Fruit fly (Drosophila melanogaster) whole organism, pupa: ENCODE results near the gene Mondo.

Experiments
- CG10348 ChIP-seq: fragments of 200-800 bp; sonication (Bioruptor generic); IDR thresholded peaks from 2 replicates; pipeline ENCODE4 v1.3.6; 2022; ENCODE audit warnings: missing biosample characterization, missing genetic modification characterization
- CG12605 ChIP-seq: fragments of 200-800 bp; sonication (Bioruptor generic); IDR thresholded peaks from 2 replicates; pipeline ENCODE4 v1.3.6; 2022; ENCODE audit warnings: missing biosample characterization, missing genetic modification characterization
- CG13204 ChIP-seq: fragments of 200-800 bp; sonication (Bioruptor generic); optimal IDR thresholded peaks from 2 replicates; lab custom pipeline; 2018; ENCODE audit warnings: missing biosample characterization, mild to moderate bottlenecking, missing genetic modification characterization, moderate library complexity
- CG14655 ChIP-seq: fragments of 200-800 bp; sonication (Bioruptor generic); optimal IDR thresholded peaks from 3 replicates; lab custom pipeline; 2017; ENCODE audit warnings: mild to moderate bottlenecking, missing biosample characterization, missing genetic modification reagents, missing genetic modification characterization
- CG15710 ChIP-seq: fragments of 200-800 bp; sonication (Bioruptor generic); optimal IDR thresholded peaks from 2 replicates; lab custom pipeline; 2018; ENCODE audit warnings: missing biosample characterization, mild to moderate bottlenecking, missing genetic modification characterization, moderate library complexity
- CG17806 ChIP-seq: fragments of 200-800 bp; sonication (Bioruptor generic); optimal IDR thresholded peaks from 2 replicates; lab custom pipeline; 2018; ENCODE audit warnings: missing biosample characterization, mild to moderate bottlenecking, missing genetic modification characterization, moderate library complexity
- CG32121 ChIP-seq: fragments of 200-800 bp; sonication (Bioruptor generic); IDR thresholded peaks from 2 replicates; pipeline ENCODE4 v1.3.6; 2022; ENCODE audit warnings: missing biosample characterization, missing genetic modification characterization
- CG34367 ChIP-seq: fragments of 200-800 bp; sonication (Bioruptor generic); optimal IDR thresholded peaks from 2 replicates; lab custom pipeline; 2018; ENCODE audit warnings: missing biosample characterization, mild to moderate bottlenecking, missing genetic modification characterization
- CG4496 ChIP-seq: fragments of 200-800 bp; sonication (Bioruptor generic); IDR thresholded peaks from 3 replicates; pipeline ENCODE4 v1.3.6; 2022; ENCODE audit warnings: missing biosample characterization, missing genetic modification characterization
- CG8159 ChIP-seq: fragments of 200-800 bp; sonication (Bioruptor generic); optimal IDR thresholded peaks from 3 replicates; lab custom pipeline; 2018; ENCODE audit warnings: missing biosample characterization, mild to moderate bottlenecking, missing genetic modification characterization, moderate library complexity
- CG8301 ChIP-seq: fragments of 200-800 bp; sonication (Bioruptor generic); optimal IDR thresholded peaks from 2 replicates; lab custom pipeline; 2018; ENCODE audit warnings: missing biosample characterization, mild to moderate bottlenecking, missing genetic modification characterization
- CG9948 ChIP-seq: fragments of 200-800 bp; sonication (Bioruptor generic); optimal IDR thresholded peaks from 2 replicates; lab custom pipeline; 2018; ENCODE audit warnings: missing biosample characterization, mild to moderate bottlenecking, missing genetic modification characterization, moderate library complexity
- D1 ChIP-seq: fragments of 200-800 bp; sonication (Bioruptor generic); optimal IDR thresholded peaks from 2 replicates; lab custom pipeline; 2018; ENCODE audit warnings: missing biosample characterization, mild to moderate bottlenecking, missing genetic modification characterization, moderate library complexity
- EcR ChIP-seq: fragments of 200-800 bp; sonication (Bioruptor generic); optimal IDR thresholded peaks from 3 replicates; lab custom pipeline; 2019; ENCODE audit warnings: missing biosample characterization, missing genetic modification characterization, mild to moderate bottlenecking, moderate library complexity, missing genetic modification reagents
- Ets98B ChIP-seq: fragments of 200-800 bp; sonication (Bioruptor generic); IDR thresholded peaks from 2 replicates; pipeline ENCODE4 v1.3.6; 2022; ENCODE audit warnings: missing biosample characterization, missing genetic modification characterization
- Pif1A ChIP-seq: fragments of 200-800 bp; sonication (Bioruptor generic); optimal IDR thresholded peaks from 3 replicates; lab custom pipeline; 2016; ENCODE audit warnings: missing biosample characterization, missing genetic modification characterization
- Pif1B ChIP-seq: fragments of 200-800 bp; sonication (Bioruptor generic); optimal IDR thresholded peaks from 3 replicates; lab custom pipeline; 2016; ENCODE audit warnings: missing biosample characterization, missing genetic modification characterization
- Snoo ChIP-seq: fragments of 200-800 bp; sonication (Bioruptor generic); optimal IDR thresholded peaks from 3 replicates; lab custom pipeline; 2017; ENCODE audit warnings: missing biosample characterization, mild to moderate bottlenecking, missing genetic modification characterization, inconsistent platforms
- fd96Ca ChIP-seq: fragments of 200-800 bp; sonication (Bioruptor generic); IDR thresholded peaks from 3 replicates; pipeline ENCODE4 v1.3.6; 2022; ENCODE audit warnings: missing biosample characterization, missing genetic modification characterization
- gl ChIP-seq: fragments of 200-800 bp; sonication (Bioruptor generic); optimal IDR thresholded peaks from 2 replicates; lab custom pipeline; 2018; ENCODE audit warnings: missing biosample characterization, mild to moderate bottlenecking, missing genetic modification characterization
- rn ChIP-seq: fragments of 200-800 bp; sonication (Bioruptor generic); IDR thresholded peaks from 2 replicates; pipeline ENCODE4 v1.3.6; 2022; ENCODE audit warnings: missing biosample characterization, missing genetic modification characterization

The Mondo gene

DNA sequence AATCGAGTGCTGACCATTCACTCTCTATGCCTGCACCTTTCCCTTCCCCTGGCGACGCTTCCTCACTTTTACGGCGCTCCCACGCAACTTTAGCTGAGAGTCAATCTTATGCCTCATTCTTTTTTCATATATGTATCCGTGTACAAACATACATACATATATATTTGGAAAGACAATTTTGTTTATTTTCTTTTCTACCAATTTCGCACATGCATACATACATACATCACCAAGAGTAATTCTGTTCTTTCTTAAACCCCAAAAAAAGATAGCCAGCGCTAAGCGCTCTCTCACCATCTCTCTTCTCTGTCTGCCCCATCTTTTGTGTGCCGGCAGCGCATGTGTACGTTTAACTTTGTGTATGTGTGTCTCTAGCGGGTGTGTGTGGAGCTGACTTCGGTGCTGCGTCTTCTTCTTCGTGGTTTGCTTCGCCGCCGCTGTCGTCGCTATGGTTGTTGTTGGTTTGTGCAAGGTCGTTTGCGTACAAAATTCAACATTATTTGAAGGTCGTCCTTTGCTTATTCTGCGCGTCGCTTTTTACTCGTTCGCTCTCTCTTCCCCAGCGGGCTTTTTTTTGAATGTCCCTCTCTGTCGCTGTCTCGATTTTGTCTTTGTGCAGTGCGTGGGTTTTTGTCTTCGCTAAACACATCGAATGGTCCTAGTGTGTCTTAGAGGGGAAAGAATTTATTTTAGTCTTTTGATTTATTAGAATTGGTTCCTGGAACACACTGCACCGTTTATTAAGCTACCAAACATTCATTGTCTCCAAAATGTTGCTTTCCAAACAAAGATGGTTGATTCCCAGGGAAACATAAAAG, 59.1 kb downstream of the Mondo start:
- no peak for TF ChIP-seq Pif1B (GFP tag; lab: Kevin White, UChicago)
- TF ChIP-seq Ets98B (GFP tag; lab: Robert Waterston, UW), result no peak; the same call in 1 of the 2 replicates
- TF ChIP-seq CG10348, result no peak
- no peak for TF ChIP-seq CG17806
- no peak for TF ChIP-seq fd96Ca (GFP tag; lab: Robert Waterston, UW)
- no peak for TF ChIP-seq CG8159 (tag; lab: Kevin White, UChicago)
- peak; percentile 2 for TF ChIP-seq CG8301
- TF ChIP-seq gl (tag; lab: Kevin White, UChicago), result peak; percentile 15
- no peak for TF ChIP-seq CG9948 (tag; lab: Kevin White, UChicago)
- TF ChIP-seq CG14655 (GFP tag; lab: Kevin White, UChicago), result no peak
- no peak for TF ChIP-seq D1
- TF ChIP-seq rn (GFP tag; lab: Robert Waterston, UW), result no peak
- no peak for TF ChIP-seq CG15710
- no peak; the same call in 2 of the 3 replicates for TF ChIP-seq CG4496
- peak; percentile 96 for TF ChIP-seq EcR (GFP tag; lab: Kevin White, UChicago)
- peak; percentile 19 for TF ChIP-seq Snoo (tag; lab: Kevin White, UChicago)
- TF ChIP-seq CG12605 (GFP tag; lab: Robert Waterston, UW), result peak; percentile 32
- TF ChIP-seq Pif1A, result peak; percentile 31
- peak; percentile 65 for TF ChIP-seq CG13204 (GFP tag; lab: Kevin White, UChicago)
- peak; percentile 43; the same call in 1 of the 2 replicates for TF ChIP-seq CG32121 (GFP tag; lab: Robert Waterston, UW)
- TF ChIP-seq CG34367, result no peak

DNA sequence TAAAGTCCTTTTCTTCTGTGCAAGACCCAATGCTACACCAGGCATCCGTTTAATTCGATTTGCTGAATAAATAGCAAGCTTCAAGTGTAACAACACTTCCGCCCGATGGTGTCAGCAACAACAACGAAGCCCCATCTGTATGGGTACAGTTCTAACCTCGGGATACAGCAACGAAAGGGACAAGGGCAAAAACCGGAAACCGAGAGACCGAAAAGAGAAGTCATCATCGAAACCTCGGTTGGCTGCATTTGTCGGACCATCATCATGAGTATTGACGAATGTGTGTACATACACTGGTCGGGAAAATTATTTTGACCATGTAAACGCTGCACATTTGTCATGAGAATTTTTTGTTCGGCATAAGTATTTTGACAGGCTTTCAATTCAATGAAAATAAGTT, 61.0 kb downstream of the Mondo start:
- TF ChIP-seq CG15710, result no peak
- no peak for TF ChIP-seq CG34367
- no peak for TF ChIP-seq CG8159 (tag; lab: Kevin White, UChicago)
- no peak for TF ChIP-seq CG8301
- no peak for TF ChIP-seq gl (tag; lab: Kevin White, UChicago)
- TF ChIP-seq CG12605 (GFP tag; lab: Robert Waterston, UW), result no peak
- TF ChIP-seq CG14655 (GFP tag; lab: Kevin White, UChicago), result no peak
- TF ChIP-seq EcR (GFP tag; lab: Kevin White, UChicago), result no peak
- TF ChIP-seq CG9948 (tag; lab: Kevin White, UChicago), result no peak
- no peak for TF ChIP-seq Ets98B (GFP tag; lab: Robert Waterston, UW)
- TF ChIP-seq, all 21 proteins: peak for 0

DNA sequence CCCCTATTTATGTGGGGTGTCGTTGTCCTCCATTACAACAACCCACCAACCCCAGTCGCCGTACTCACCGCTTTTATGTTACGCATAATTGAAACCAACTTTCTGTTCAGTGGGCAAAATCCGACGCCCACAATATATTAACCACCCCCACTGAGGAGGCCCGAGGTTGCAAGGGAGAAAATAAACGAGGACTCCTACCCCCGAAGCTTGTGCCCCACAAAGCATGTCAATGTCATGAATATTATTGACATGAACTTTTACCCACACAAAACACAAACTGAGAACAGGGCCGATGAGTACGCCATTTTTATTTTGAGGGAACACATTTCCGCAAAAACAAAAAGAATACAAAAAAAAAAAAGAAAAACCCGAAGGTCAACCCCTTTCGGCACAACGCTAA, 61.9 kb downstream of the Mondo start:
- no peak for TF ChIP-seq Snoo (tag; lab: Kevin White, UChicago)
- no peak for TF ChIP-seq CG4496
- TF ChIP-seq CG8159 (tag; lab: Kevin White, UChicago), result no peak
- no peak for TF ChIP-seq rn (GFP tag; lab: Robert Waterston, UW)
- TF ChIP-seq fd96Ca (GFP tag; lab: Robert Waterston, UW), result no peak
- TF ChIP-seq Pif1B (GFP tag; lab: Kevin White, UChicago), result no peak
- no peak for TF ChIP-seq Ets98B (GFP tag; lab: Robert Waterston, UW)
- no peak for TF ChIP-seq EcR (GFP tag; lab: Kevin White, UChicago)
- no peak for TF ChIP-seq CG8301
- TF ChIP-seq CG14655 (GFP tag; lab: Kevin White, UChicago), result no peak
- TF ChIP-seq CG9948 (tag; lab: Kevin White, UChicago), result no peak
- TF ChIP-seq D1, result no peak
- TF ChIP-seq CG13204 (GFP tag; lab: Kevin White, UChicago), result no peak
- TF ChIP-seq CG34367, result no peak

DNA sequence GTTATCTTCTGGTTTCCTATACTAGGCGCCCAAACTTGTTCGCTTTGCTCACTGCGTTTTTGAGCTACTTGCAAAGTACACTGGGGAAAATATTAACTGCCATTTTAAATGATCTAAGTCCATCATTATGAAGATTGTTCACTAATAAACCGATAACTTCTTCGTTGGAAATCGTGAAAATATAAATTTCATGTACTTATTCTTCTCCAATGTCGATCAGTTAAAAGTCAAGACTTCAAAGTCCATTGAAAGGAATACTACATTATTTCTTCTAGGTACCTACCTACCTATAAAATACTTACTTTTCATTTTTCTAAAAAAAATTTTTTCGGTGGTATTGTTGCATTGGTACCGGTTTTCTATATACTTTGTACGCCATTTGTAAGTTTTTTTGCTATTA, 63.2 kb downstream of the Mondo start:
- TF ChIP-seq Ets98B (GFP tag; lab: Robert Waterston, UW), result peak; percentile 48
- TF ChIP-seq CG12605 (GFP tag; lab: Robert Waterston, UW), result no peak
- TF ChIP-seq CG4496, result peak; percentile 63; the same call in 2 of the 3 replicates
- peak; percentile 29 for TF ChIP-seq Pif1A
- no peak for TF ChIP-seq CG9948 (tag; lab: Kevin White, UChicago)
- TF ChIP-seq CG8301, result peak; percentile 75
- peak; percentile 61; the same call in 1 of the 2 replicates for TF ChIP-seq CG32121 (GFP tag; lab: Robert Waterston, UW)
- peak; percentile 15 for TF ChIP-seq CG17806
- peak; percentile 76 for TF ChIP-seq CG14655 (GFP tag; lab: Kevin White, UChicago)
- no peak for TF ChIP-seq D1

DNA sequence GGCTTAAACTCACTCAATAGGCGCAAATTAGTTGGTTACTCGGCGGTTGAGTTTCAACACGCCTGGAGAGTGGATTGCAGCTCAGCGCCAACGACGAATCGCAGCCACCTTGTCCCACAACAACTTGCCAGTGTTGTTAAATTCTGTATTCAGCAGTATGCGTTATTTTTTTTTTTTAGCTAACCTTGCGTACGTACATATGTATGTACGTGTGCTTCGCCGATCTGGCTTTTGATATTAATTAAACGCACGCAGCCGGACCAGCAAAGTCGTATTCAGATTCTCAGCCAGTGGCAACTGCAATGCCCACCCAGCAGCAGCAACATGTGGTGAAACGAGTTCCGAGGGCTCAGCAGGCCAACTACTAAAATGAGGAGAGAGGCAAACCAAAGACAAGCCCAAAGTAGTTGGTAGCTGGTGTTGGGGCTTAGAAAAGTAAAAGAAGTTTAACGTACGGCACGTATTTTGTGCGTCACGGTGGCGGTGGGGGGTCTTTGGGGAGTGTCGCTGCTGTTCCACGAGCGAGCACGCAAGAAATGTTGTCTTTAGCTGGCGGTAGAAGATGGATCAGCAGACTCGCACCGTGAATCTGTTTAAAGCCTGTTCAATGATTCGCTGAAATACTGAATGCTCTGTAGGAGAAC, 64.6 kb downstream of the Mondo start:
- TF ChIP-seq EcR (GFP tag; lab: Kevin White, UChicago) (peak; percentile 47), CG32121 (GFP tag; lab: Robert Waterston, UW) (0 out of 2 replicates have a peak, but pooled peaks have one; percentile 11), CG12605 (GFP tag; lab: Robert Waterston, UW) (0 out of 2 replicates have a peak, but pooled peaks have one; percentile 17), CG17806 (no peak), CG34367 (no peak), CG10348 (no peak), Pif1B (GFP tag; lab: Kevin White, UChicago) (peak; percentile 16), Ets98B (GFP tag; lab: Robert Waterston, UW) (0 out of 2 replicates have a peak, but pooled peaks have one; percentile 5), fd96Ca (GFP tag; lab: Robert Waterston, UW) (no peak), CG8159 (tag; lab: Kevin White, UChicago) (no peak), Pif1A (peak; percentile 7), CG4496 (0 out of 3 replicates have a peak, but pooled peaks have one; percentile 48)
- TF ChIP-seq, all 21 proteins: peak for 7
